Worm (Caenorhabditis elegans): ENCODE data around the gene T25E12.16.
A peak's percentile ranks its signal among the peaks of the same experiment; 100 is the strongest.

Gene T25E12.16

ce11 chrV:16744783-16745182 lies 11.2 kb upstream of the T25E12.16 start (continued):
- TF ChIP-seq egl-44 (GFP tag; IDR thresholded peaks at IDR 0.05) (peak; percentile 27; the same call in 1 of the 2 replicates), ztf-3 (GFP tag; optimal IDR thresholded peaks at IDR 0.05) (no peak), somi-1 (GFP tag; optimal IDR thresholded peaks at IDR 0.05) (no peak), nhr-179 (tag; optimal IDR thresholded peaks at IDR 0.05) (no peak), T26A5.8 (tag; optimal IDR thresholded peaks at IDR 0.05) (no peak), K11D2.4 (GFP tag; IDR thresholded peaks at IDR 0.05) (no peak), ztf-6 (GFP tag; IDR thresholded peaks at IDR 0.05) (no peak), lag-1 (GFP tag; IDR thresholded peaks at IDR 0.05) (no peak), mcd-1 (GFP tag; IDR thresholded peaks at IDR 0.05) (peak; percentile 34; the same call in 1 of the 2 replicates), F22D6.2 (tag; optimal IDR thresholded peaks at IDR 0.05) (no peak), unc-62 (GFP tag; optimal IDR thresholded peaks at IDR 0.05) (no peak), F52B5.7 (tag; optimal IDR thresholded peaks at IDR 0.05) (peak; percentile 39), nhr-90 (tag; optimal IDR thresholded peaks at IDR 0.05) (no peak), ccch-3 (GFP tag; optimal IDR thresholded peaks at IDR 0.05) (no peak), madf-3 (GFP tag; IDR thresholded peaks at IDR 0.05) (peak; percentile 75; the same call in 1 of the 2 replicates), Y95B8A.8 (GFP tag; IDR thresholded peaks at IDR 0.05) (peak; percentile 95), mel-28 (tag; optimal IDR thresholded peaks at IDR 0.05; ENCODE audit: borderline replicate concordance) (no peak), mes-4 (tag; optimal IDR thresholded peaks at IDR 0.05) (no peak), lin-26 (GFP tag; IDR thresholded peaks at IDR 0.05) (peak; percentile 66), lin-35 (GFP tag; optimal IDR thresholded peaks at IDR 0.05) (no peak), fkh-3 (tag; optimal IDR thresholded peaks at IDR 0.05) (no peak), sptf-2 (GFP tag; optimal IDR thresholded peaks at IDR 0.05) (no peak), snpc-1.3 (tag; optimal IDR thresholded peaks at IDR 0.05; ENCODE audit: insufficient read depth) (no peak), Y79H2A.3 (GFP tag; conservative IDR thresholded peaks at IDR 0.05) (peak; percentile 95), hmg-20 (GFP tag; IDR thresholded peaks at IDR 0.05) (no peak), him-1 (tag; optimal IDR thresholded peaks at IDR 0.05) (no peak), athp-1 (tag; optimal IDR thresholded peaks at IDR 0.05) (no peak), ceh-58 (GFP tag; IDR thresholded peaks at IDR 0.05) (peak; percentile 65; the same call in 1 of the 2 replicates), Y53F4B.3 (GFP tag; IDR thresholded peaks at IDR 0.05) (no peak), ceh-40 (GFP tag; IDR thresholded peaks at IDR 0.05) (no peak), ets-4 (GFP tag; optimal IDR thresholded peaks at IDR 0.05) (no peak), rcor-1 (GFP tag; IDR thresholded peaks at IDR 0.05) (peak; percentile 68; the same call in 1 of the 2 replicates), hlh-26 (GFP tag; conservative IDR thresholded peaks at IDR 0.05) (no peak), F37B4.10 (GFP tag; IDR thresholded peaks at IDR 0.05) (no peak), Y67H2A.10 (GFP tag; conservative IDR thresholded peaks at IDR 0.05) (no peak), hlh-12 (tag; optimal IDR thresholded peaks at IDR 0.05) (no peak), zim-3 (tag; optimal IDR thresholded peaks at IDR 0.05) (no peak), chd-7 (tag; optimal IDR thresholded peaks at IDR 0.05) (no peak), nhr-120 (GFP tag; IDR thresholded peaks at IDR 0.05) (no peak), bed-2 (GFP tag; IDR thresholded peaks at IDR 0.05) (no peak), madf-10 (tag; optimal IDR thresholded peaks at IDR 0.05) (no peak), nfya-2 (GFP tag; IDR thresholded peaks at IDR 0.05) (no peak), akir-1 (GFP tag; optimal IDR thresholded peaks at IDR 0.05) (no peak), ceh-100 (GFP tag; IDR thresholded peaks at IDR 0.05) (peak; percentile 59), tlf-1 (GFP tag; optimal IDR thresholded peaks at IDR 0.05) (peak; percentile 48), egrh-3 (GFP tag; IDR thresholded peaks at IDR 0.05) (no peak), lsl-1 (GFP tag; optimal IDR thresholded peaks at IDR 0.05) (peak; percentile 3), F49E8.2 (tag; optimal IDR thresholded peaks at IDR 0.05; ENCODE audit: insufficient read depth) (no peak), lin-54 (GFP tag; optimal IDR thresholded peaks at IDR 0.05) (peak; percentile 38), F57A8.1 (GFP tag; optimal IDR thresholded peaks at IDR 0.05) (no peak)

Measured in whole organism, young adult.